Worm (Caenorhabditis elegans): ENCODE results near the gene Y22D7AR.2.

ce11 chrIII:1713991-1714611, 8.4 kb downstream of the Y22D7AR.2 start:
- TF ChIP-seq elt-4 (tag; optimal IDR thresholded peaks at IDR 0.05) (no peak), nhr-232 (tag; optimal IDR thresholded peaks at IDR 0.05) (no peak), unc-3 (GFP tag; conservative IDR thresholded peaks at IDR 0.05) (no peak), unc-3 (tag; optimal IDR thresholded peaks at IDR 0.05) (no peak), sox-2 (GFP tag; IDR thresholded peaks at IDR 0.05) (no peak), unc-55 (GFP tag; optimal IDR thresholded peaks at IDR 0.05) (no peak), fkh-6 (tag; optimal IDR thresholded peaks at IDR 0.05) (no peak), ama-1 (optimal IDR thresholded peaks at IDR 0.05) (no peak), dmd-4 (tag; optimal IDR thresholded peaks at IDR 0.05; ENCODE audit: borderline replicate concordance) (no peak), pqm-1 (tag; optimal IDR thresholded peaks at IDR 0.05) (no peak), dve-1 (tag; optimal IDR thresholded peaks at IDR 0.05) (peak; percentile 98)

All from whole organism, late embryonic.